Worm (Caenorhabditis elegans) whole organism, early embryonic: ENCODE results near the gene luc-7L.

Source experiments
- B0310.2 ChIP-seq: sonication (generic microtip); optimal IDR thresholded peaks from 2 replicates; lab custom pipeline; 2016; ENCODE audit warnings: mild to moderate bottlenecking, missing genetic modification characterization, missing compliant biosample characterization
- F13C5.2 ChIP-seq: sonication (generic microtip); optimal IDR thresholded peaks from 2 replicates; lab custom pipeline; 2017; ENCODE audit warnings: mild to moderate bottlenecking, missing genetic modification characterization, inconsistent platforms, missing compliant biosample characterization
- aly-1 ChIP-seq: sonication (generic microtip); optimal IDR thresholded peaks from 2 replicates; lab custom pipeline; 2016; ENCODE audit warnings: missing genetic modification characterization, missing compliant biosample characterization
- ama-1 ChIP-seq: fragments of 150-350 bp; optimal IDR thresholded peaks from 2 replicates; lab custom pipeline; 2014
- ceh-13 ChIP-seq: fragments of 200-800 bp; sonication (Bioruptor generic); optimal IDR thresholded peaks from 2 replicates; lab custom pipeline; 2018; ENCODE audit warnings: mild to moderate bottlenecking, missing genetic modification characterization, missing compliant biosample characterization
- ceh-36 ChIP-seq: sonication (generic microtip); optimal IDR thresholded peaks from 2 replicates; lab custom pipeline; 2016; ENCODE audit warnings: missing genetic modification characterization, inconsistent platforms, missing compliant biosample characterization
- ets-7 ChIP-seq: sonication (generic microtip); optimal IDR thresholded peaks from 2 replicates; lab custom pipeline; 2016; ENCODE audit warnings: missing genotype, missing genetic modification characterization, missing compliant biosample characterization
- flt-1 ChIP-seq: fragments of 200-800 bp; sonication (Bioruptor generic); IDR thresholded peaks from 2 replicates; pipeline ENCODE4 v1.3.6; 2022; ENCODE audit warnings: missing genetic modification characterization, missing compliant biosample characterization
- hmbx-1 ChIP-seq: sonication (generic microtip); optimal IDR thresholded peaks from 2 replicates; lab custom pipeline; 2016; ENCODE audit warnings: mild to moderate bottlenecking, missing genetic modification characterization, missing compliant biosample characterization
- hmg-4 ChIP-seq: fragments of 200-800 bp; sonication (Bioruptor generic); optimal IDR thresholded peaks from 2 replicates; lab custom pipeline; 2018; ENCODE audit warnings: mild to moderate bottlenecking, missing genetic modification characterization, missing compliant biosample characterization
- hnd-1 ChIP-seq: sonication (generic microtip); optimal IDR thresholded peaks from 2 replicates; lab custom pipeline; 2016; ENCODE audit warnings: missing genetic modification characterization, missing compliant biosample characterization
- pes-1 ChIP-seq: fragments of 200-800 bp; sonication (Bioruptor generic); IDR thresholded peaks from 2 replicates; pipeline ENCODE4 v1.3.6; 2022; ENCODE audit warnings: missing genetic modification reagents, missing genetic modification characterization, missing compliant biosample characterization
- scrt-1 ChIP-seq: fragments of 200-800 bp; sonication (Bioruptor generic); IDR thresholded peaks from 2 replicates; pipeline ENCODE4 v1.3.6; 2022; ENCODE audit warnings: missing genetic modification characterization, missing compliant biosample characterization
- sea-1 ChIP-seq: fragments of 200-800 bp; sonication (Bioruptor generic); conservative IDR thresholded peaks from 2 replicates; pipeline ENCODE4 v1.3.6; 2022; ENCODE audit warnings: missing genetic modification characterization, missing compliant biosample characterization
- tbx-11 ChIP-seq: fragments of 200-800 bp; sonication (Bioruptor generic); IDR thresholded peaks from 2 replicates; pipeline ENCODE4 v1.3.6; 2022; ENCODE audit warnings: missing genetic modification characterization, missing compliant biosample characterization
- tbx-37 ChIP-seq: fragments of 200-800 bp; sonication (Bioruptor generic); conservative IDR thresholded peaks from 2 replicates; pipeline ENCODE4 v1.3.6; 2022; ENCODE audit warnings: missing genetic modification reagents, missing genetic modification characterization, missing compliant biosample characterization
- tra-4 ChIP-seq: sonication (generic microtip); optimal IDR thresholded peaks from 2 replicates; lab custom pipeline; 2017; ENCODE audit warnings: missing genetic modification characterization, missing compliant biosample characterization

luc-7L gene

DNA sequence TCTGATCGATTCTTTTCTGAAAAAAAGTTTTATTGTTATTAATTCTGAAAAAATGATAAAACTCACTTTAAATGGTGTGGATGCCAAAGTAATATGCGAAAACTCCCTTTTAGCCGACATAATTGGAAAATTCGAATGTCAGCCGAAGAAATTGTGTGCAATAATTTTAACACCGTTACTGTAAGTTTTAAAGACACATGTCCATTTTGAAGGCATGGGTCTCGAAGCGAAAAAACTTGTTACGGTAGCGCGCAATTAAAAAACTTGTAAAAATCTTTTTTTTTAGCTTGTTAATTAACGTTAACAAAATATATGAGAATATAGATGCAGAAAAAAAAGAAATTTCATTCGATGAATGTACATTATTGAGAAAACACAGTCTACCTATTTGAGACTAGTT is 16.9 kb downstream of the luc-7L start, which contains the start of gene pid-1:
Gene pid-1, minus strand, starts transcription at position 173 of the 400 bp plus-strand sequence.
- no peak for TF ChIP-seq aly-1 (tag; lab: Kevin White, UChicago)
- no peak for TF ChIP-seq ceh-13 (GFP tag; lab: Kevin White, UChicago)
- TF ChIP-seq tbx-37 (GFP tag; lab: Robert Waterston, UW): no peak
- no peak for TF ChIP-seq flt-1
- no peak for TF ChIP-seq F13C5.2 (tag; lab: Kevin White, UChicago)
- no peak for TF ChIP-seq ama-1 (lab: Kevin White, UChicago)

DNA sequence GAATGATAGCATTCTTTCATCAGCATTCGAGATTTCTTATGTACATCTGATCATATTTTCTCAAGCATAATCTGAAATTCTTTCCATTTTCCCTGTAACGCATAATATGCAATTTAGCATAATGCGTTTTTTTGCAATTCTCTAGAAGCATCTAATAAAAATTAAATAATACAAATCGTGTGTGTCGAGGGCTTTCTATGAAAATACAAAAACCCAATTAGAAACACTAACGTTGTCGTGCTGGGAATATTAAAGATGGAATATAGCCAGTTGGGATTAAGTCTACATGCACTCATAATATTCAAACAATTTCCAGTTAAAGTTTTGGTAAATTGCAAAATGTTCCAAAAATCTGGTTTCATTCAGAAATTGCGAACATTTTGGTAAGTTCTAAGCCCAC is 22.7 kb downstream of the luc-7L start, which contains the start of gene F18A1.1:
Gene F18A1.1, plus strand, starts transcription at position 301 of the 400 bp plus-strand sequence.
- TF ChIP-seq flt-1 (no peak), F13C5.2 (tag; lab: Kevin White, UChicago) (no peak), tbx-11 (no peak), hnd-1 (no peak), aly-1 (tag; lab: Kevin White, UChicago) (no peak), ceh-13 (GFP tag; lab: Kevin White, UChicago) (no peak)

DNA sequence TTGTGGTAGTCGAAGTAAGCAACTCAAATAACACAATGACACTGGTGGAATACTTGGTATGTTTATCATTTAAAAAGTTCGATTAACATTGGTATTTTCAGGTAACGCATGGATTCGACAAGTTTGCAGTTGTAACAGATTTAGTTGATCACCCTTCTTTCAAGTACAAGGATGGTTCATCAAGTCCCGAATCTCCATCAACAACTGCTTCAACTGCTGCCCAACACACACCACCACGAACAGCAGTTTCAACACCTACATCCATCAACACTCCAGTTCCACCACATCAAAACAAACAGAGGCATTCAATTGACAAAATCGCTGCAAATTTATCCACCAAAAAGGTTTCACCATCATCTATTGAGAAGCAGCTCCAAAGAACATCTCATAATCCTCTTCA is 24.8 kb downstream of the luc-7L start:
- TF ChIP-seq tra-4 (tag; lab: Kevin White, UChicago) (no peak), hmg-4 (GFP tag; lab: Kevin White, UChicago) (no peak), ceh-36 (tag; lab: Kevin White, UChicago) (no peak), tbx-11 (no peak), sea-1 (GFP tag; lab: Robert Waterston, UW) (no peak), aly-1 (tag; lab: Kevin White, UChicago) (no peak), hmbx-1 (tag; lab: Kevin White, UChicago) (no peak), scrt-1 (GFP tag; lab: Robert Waterston, UW) (no peak), flt-1 (no peak), pes-1 (GFP tag; lab: Robert Waterston, UW) (no peak), B0310.2 (tag; lab: Kevin White, UChicago) (no peak), ets-7 (tag; lab: Kevin White, UChicago) (no peak), tbx-37 (GFP tag; lab: Robert Waterston, UW) (no peak), ceh-13 (GFP tag; lab: Kevin White, UChicago) (no peak)

DNA sequence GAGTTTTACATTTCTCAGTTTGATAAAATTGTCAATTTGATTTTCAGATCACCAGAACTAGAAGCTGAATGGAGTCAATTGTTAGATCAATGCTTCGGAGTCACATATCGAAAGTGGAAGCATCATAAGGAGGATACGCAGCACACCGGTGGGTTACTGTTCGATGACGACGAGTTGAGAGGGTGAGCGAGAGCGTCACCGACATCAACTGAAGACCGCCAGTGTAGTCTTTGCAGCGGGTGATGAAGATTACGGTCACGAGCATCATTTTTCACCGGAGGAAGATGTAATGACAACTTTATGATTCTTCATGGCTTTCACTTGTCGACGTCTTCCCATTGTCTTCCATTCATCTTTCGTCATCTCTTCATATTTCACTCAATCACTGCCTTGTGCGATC is 25.4 kb downstream of the luc-7L start, which contains the start of gene lin-26:
Gene lin-26, plus strand, starts transcription at position 301 of the 400 bp plus-strand sequence.
- TF ChIP-seq sea-1 (GFP tag; lab: Robert Waterston, UW) (no peak), tbx-37 (GFP tag; lab: Robert Waterston, UW) (no peak), hnd-1 (no peak), F13C5.2 (tag; lab: Kevin White, UChicago) (no peak), pes-1 (GFP tag; lab: Robert Waterston, UW) (no peak), B0310.2 (tag; lab: Kevin White, UChicago) (no peak), ceh-13 (GFP tag; lab: Kevin White, UChicago) (no peak), ama-1 (lab: Kevin White, UChicago) (no peak), scrt-1 (GFP tag; lab: Robert Waterston, UW) (no peak), ceh-36 (tag; lab: Kevin White, UChicago) (no peak), ets-7 (tag; lab: Kevin White, UChicago) (no peak), aly-1 (tag; lab: Kevin White, UChicago) (no peak), tra-4 (tag; lab: Kevin White, UChicago) (no peak)

DNA sequence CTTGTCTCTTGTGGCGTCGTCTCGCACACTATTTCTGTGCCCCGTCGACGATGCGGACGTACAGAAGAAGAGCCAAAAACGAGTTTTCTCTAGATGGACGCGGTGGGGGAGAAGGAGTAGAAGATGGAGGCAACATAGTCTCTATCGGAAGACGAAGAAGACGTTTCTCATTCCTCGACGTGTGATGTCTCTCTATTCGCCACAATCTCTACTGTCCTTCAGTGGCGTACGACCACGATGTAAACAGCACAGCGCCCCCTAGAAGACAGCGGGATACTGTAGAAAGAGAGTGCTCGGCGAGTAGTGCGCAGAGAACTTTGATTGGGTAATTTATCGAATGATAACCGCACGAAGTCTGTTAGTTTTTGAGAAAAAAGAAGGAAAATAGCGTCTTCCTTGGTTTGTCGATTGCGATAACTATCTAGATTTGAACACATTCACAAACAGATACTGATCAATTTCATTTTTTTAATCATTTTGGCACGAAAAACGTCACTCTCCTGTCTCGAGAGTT is 27.7 kb downstream of the luc-7L start:
- TF ChIP-seq tbx-11 (no peak), aly-1 (tag; lab: Kevin White, UChicago) (no peak), ceh-36 (tag; lab: Kevin White, UChicago) (no peak), ama-1 (lab: Kevin White, UChicago) (no peak), ceh-13 (GFP tag; lab: Kevin White, UChicago) (no peak), flt-1 (no peak)

DNA sequence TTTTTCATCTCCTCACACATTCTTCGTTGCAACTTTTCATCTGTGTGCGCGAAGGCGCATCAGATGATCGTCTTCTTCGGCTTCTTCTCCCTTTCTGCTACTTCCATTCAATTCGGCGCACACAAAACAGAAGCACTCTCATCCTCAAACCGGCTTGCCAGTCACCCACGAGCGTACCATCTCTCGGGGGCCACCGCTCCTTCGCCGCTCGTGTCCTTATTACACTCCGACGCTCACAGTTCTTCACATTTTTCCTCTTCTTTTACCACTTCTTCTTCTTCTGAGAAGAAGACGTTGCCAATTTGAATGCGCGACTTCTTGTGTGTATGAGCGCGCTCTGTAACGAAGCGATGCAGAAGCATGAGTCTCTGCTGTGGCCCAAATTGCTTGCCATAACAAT is 28.8 kb downstream of the luc-7L start:
- TF ChIP-seq pes-1 (GFP tag; lab: Robert Waterston, UW) (no peak), hmg-4 (GFP tag; lab: Kevin White, UChicago) (peak; percentile 23)

DNA sequence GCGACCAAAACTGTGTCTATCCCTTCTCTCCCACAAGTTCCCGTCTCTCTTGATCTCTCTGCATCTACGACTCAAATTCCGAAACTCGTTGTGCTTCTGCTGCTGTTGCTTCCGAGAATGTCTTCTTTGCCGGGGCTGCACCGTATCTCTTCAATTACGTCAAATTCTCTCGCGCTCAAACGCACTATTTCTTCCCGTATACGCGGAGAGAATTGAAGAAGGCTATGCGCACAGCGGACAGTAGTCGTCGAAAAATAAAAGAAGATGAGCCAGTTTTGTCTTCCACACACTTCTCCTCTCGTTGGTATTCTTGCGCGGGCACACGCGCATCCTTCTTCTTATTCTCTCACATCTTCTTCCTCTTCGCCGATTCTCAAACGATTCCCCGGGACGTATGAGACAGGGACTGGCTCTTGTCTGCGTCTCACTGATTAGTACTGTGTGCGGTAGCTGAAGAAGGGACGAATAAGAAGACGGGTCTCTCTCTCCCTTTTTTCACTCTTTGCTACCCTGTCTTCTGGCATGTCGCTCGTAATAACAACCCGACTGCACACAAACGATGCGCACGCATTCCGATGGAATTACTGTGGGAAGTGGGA is 30.9 kb downstream of the luc-7L start:
- peak; percentile 45 for TF ChIP-seq hmg-4 (GFP tag; lab: Kevin White, UChicago)
- TF ChIP-seq aly-1 (tag; lab: Kevin White, UChicago): peak; percentile 40
- TF ChIP-seq ceh-13 (GFP tag; lab: Kevin White, UChicago): no peak
- no peak for TF ChIP-seq hnd-1
- peak; percentile 2 for TF ChIP-seq F13C5.2 (tag; lab: Kevin White, UChicago)
- no peak for TF ChIP-seq scrt-1 (GFP tag; lab: Robert Waterston, UW)
- 0 out of 2 replicates have a peak, but pooled peaks have one; percentile 37 for TF ChIP-seq tbx-11

DNA sequence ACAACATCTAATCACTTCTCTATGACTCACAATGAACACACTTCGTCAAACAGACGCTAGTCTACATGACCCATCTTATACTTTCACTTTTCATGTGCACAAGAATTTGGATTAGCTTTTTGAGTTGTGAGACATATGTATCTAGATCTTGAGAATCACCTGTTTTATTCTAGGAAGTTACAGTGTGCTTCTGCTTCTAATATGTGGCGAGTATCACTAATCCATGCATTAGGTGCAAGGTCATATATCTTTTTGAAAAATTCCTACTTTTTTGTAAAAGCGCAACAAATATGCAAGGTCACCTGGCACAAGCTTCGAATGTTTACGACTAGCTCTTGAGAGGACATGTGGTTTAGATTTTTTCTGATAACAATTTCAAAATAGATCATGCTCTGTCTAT is 31.5 kb downstream of the luc-7L start:
- TF ChIP-seq ceh-13 (GFP tag; lab: Kevin White, UChicago): no peak
- TF ChIP-seq hnd-1: no peak
